Worm (Caenorhabditis elegans) whole organism, L3 larva: Measurements from ENCODE around the gene hsp-90.
A peak's percentile ranks its signal among the peaks of the same experiment; 100 is the strongest.

Experiments used
- R02D3.7 ChIP-seq: fragments of 150-350 bp; optimal IDR thresholded peaks from 2 replicates; lab custom pipeline; 2014; ENCODE audit warnings: missing biosample characterization, missing genetic modification characterization
- ZK546.5 ChIP-seq: sonication (generic microtip); optimal IDR thresholded peaks from 2 replicates; lab custom pipeline; 2017; ENCODE audit warnings: missing biosample characterization, missing genetic modification characterization
- ama-1 ChIP-seq: fragments of 150-350 bp; optimal IDR thresholded peaks from 2 replicates; lab custom pipeline; 2018
- ceh-16 ChIP-seq: sonication (generic microtip); optimal IDR thresholded peaks from 2 replicates; lab custom pipeline; 2017; ENCODE audit warnings: missing biosample characterization, missing genetic modification characterization
- ceh-82 ChIP-seq: fragments of 150-350 bp; optimal IDR thresholded peaks from 2 replicates; lab custom pipeline; 2014; ENCODE audit warnings: missing biosample characterization, missing genetic modification characterization
- ceh-9 ChIP-seq: sonication (generic microtip); optimal IDR thresholded peaks from 2 replicates; lab custom pipeline; 2018; ENCODE audit warnings: missing biosample characterization, missing genetic modification characterization
- daf-12 ChIP-seq: fragments of 150-350 bp; optimal IDR thresholded peaks from 2 replicates; lab custom pipeline; 2014; ENCODE audit warnings: missing biosample characterization, missing genetic modification reagents, missing genetic modification characterization
- egl-27 ChIP-seq: sonication (generic microtip); optimal IDR thresholded peaks from 4 replicates; lab custom pipeline; 2017; ENCODE audit warnings: missing biosample characterization, missing genetic modification reagents, missing genetic modification characterization
- elt-1 ChIP-seq: fragments of 150-350 bp; optimal IDR thresholded peaks from 2 replicates; lab custom pipeline; 2014; ENCODE audit warnings: missing biosample characterization, missing genetic modification characterization
- elt-3 ChIP-seq, 3 experiments: fragments of 150-350 bp in 1 of 3; sonication (generic microtip) in 2 of 3; optimal IDR thresholded peaks; 2 replicates in 2 of 3; 4 replicates in 1 of 3; lab custom pipeline; 2014 to 2017; ENCODE audit warnings: missing biosample characterization in 3 of 3, missing genetic modification characterization in 3 of 3
- fkh-10 ChIP-seq: sonication (generic microtip); optimal IDR thresholded peaks from 2 replicates; lab custom pipeline; 2017; ENCODE audit warnings: missing biosample characterization, missing genetic modification reagents, missing genetic modification characterization
- fkh-2 ChIP-seq: fragments of 150-350 bp; optimal IDR thresholded peaks from 2 replicates; lab custom pipeline; 2014; ENCODE audit warnings: missing biosample characterization, missing genetic modification reagents, missing genetic modification characterization
- fos-1 ChIP-seq: fragments of 150-350 bp; optimal IDR thresholded peaks from 2 replicates; lab custom pipeline; 2014; ENCODE audit warnings: missing biosample characterization, missing genetic modification characterization
- jun-1 ChIP-seq: fragments of 150-350 bp; optimal IDR thresholded peaks from 2 replicates; lab custom pipeline; 2014; ENCODE audit warnings: missing biosample characterization, missing genetic modification reagents, missing genetic modification characterization
- lin-15B ChIP-seq: fragments of 150-350 bp; optimal IDR thresholded peaks from 2 replicates; lab custom pipeline; 2014; ENCODE audit warnings: missing biosample characterization, missing genetic modification characterization
- lin-39 ChIP-seq: fragments of 150-350 bp; optimal IDR thresholded peaks from 2 replicates; lab custom pipeline; 2018; ENCODE audit warnings: missing biosample characterization, missing genetic modification reagents, missing genetic modification characterization
- lsy-12 ChIP-seq: sonication (generic microtip); optimal IDR thresholded peaks from 2 replicates; lab custom pipeline; 2016; ENCODE audit warnings: mild to moderate bottlenecking, missing genetic modification characterization, missing compliant biosample characterization
- mdl-1 ChIP-seq: fragments of 150-350 bp; optimal IDR thresholded peaks from 2 replicates; lab custom pipeline; 2014; ENCODE audit warnings: missing biosample characterization, missing genetic modification characterization
- mml-1 ChIP-seq: fragments of 150-350 bp; sonication (generic microtip); optimal IDR thresholded peaks from 3 replicates; lab custom pipeline; 2014; ENCODE audit warnings: missing biosample characterization, missing genetic modification characterization
- nfya-1 ChIP-seq: sonication (generic microtip); optimal IDR thresholded peaks from 2 replicates; lab custom pipeline; 2017; ENCODE audit warnings: missing genetic modification characterization, mild to moderate bottlenecking, missing compliant biosample characterization, antibody characterized with exemption, moderate library complexity; ENCODE audit not compliant: insufficient read depth
- nhr-11 ChIP-seq: fragments of 150-350 bp; optimal IDR thresholded peaks from 2 replicates; lab custom pipeline; 2014; ENCODE audit warnings: missing biosample characterization, missing genetic modification characterization
- nhr-12 ChIP-seq: fragments of 150-350 bp; optimal IDR thresholded peaks from 2 replicates; lab custom pipeline; 2014; ENCODE audit warnings: missing biosample characterization, missing genetic modification characterization
- nhr-23 ChIP-seq: fragments of 150-350 bp; optimal IDR thresholded peaks from 2 replicates; lab custom pipeline; 2014; ENCODE audit warnings: missing biosample characterization, missing genetic modification reagents, missing genetic modification characterization
- nhr-237 ChIP-seq: fragments of 150-350 bp; optimal IDR thresholded peaks from 2 replicates; lab custom pipeline; 2014; ENCODE audit warnings: missing biosample characterization, missing genetic modification characterization
- nhr-25 ChIP-seq: sonication (generic microtip); optimal IDR thresholded peaks from 2 replicates; lab custom pipeline; 2017; ENCODE audit warnings: missing biosample characterization, missing genetic modification characterization
- nhr-28 ChIP-seq: fragments of 150-350 bp; optimal IDR thresholded peaks from 2 replicates; lab custom pipeline; 2014; ENCODE audit warnings: missing biosample characterization, missing genetic modification characterization
- nhr-43 ChIP-seq: sonication (generic microtip); optimal IDR thresholded peaks from 2 replicates; lab custom pipeline; 2016; ENCODE audit warnings: mild to moderate bottlenecking, missing genetic modification characterization, missing compliant biosample characterization; ENCODE audit not compliant: poor library complexity, severe bottlenecking
- nhr-67 ChIP-seq: fragments of 150-350 bp; optimal IDR thresholded peaks from 2 replicates; lab custom pipeline; 2014; ENCODE audit warnings: missing biosample characterization, missing genetic modification characterization
- nhr-76 ChIP-seq: fragments of 150-350 bp; sonication (generic microtip); optimal IDR thresholded peaks from 5 replicates; lab custom pipeline; 2014; ENCODE audit warnings: missing biosample characterization, missing genetic modification characterization
- nhr-77 ChIP-seq: fragments of 150-350 bp; optimal IDR thresholded peaks from 2 replicates; lab custom pipeline; 2014; ENCODE audit warnings: missing biosample characterization, missing genetic modification characterization
- pha-4 ChIP-seq: fragments of 150-350 bp; optimal IDR thresholded peaks from 2 replicates; lab custom pipeline; 2014; ENCODE audit warnings: missing biosample characterization, missing genetic modification reagents, missing genetic modification characterization
- pqm-1 ChIP-seq: fragments of 150-350 bp; optimal IDR thresholded peaks from 2 replicates; lab custom pipeline; 2017; ENCODE audit warnings: missing biosample characterization, missing genetic modification characterization, inconsistent platforms
- sea-2 ChIP-seq: fragments of 150-350 bp; sonication (generic microtip); optimal IDR thresholded peaks from 4 replicates; lab custom pipeline; 2014; ENCODE audit warnings: missing biosample characterization, missing genetic modification reagents, missing genetic modification characterization
- tbx-2 ChIP-seq: sonication (generic microtip); optimal IDR thresholded peaks from 2 replicates; lab custom pipeline; 2016; ENCODE audit warnings: mild to moderate bottlenecking, missing genetic modification characterization, missing compliant biosample characterization
- unc-39 ChIP-seq: sonication (generic microtip); optimal IDR thresholded peaks from 4 replicates; lab custom pipeline; 2017; ENCODE audit warnings: missing biosample characterization, missing genetic modification characterization
- unc-62 ChIP-seq: fragments of 150-350 bp; sonication (generic microtip); optimal IDR thresholded peaks from 4 replicates; lab custom pipeline; 2014; ENCODE audit warnings: missing biosample characterization, missing genetic modification reagents, missing genetic modification characterization
- zag-1 ChIP-seq: fragments of 150-350 bp; optimal IDR thresholded peaks from 2 replicates; lab custom pipeline; 2014; ENCODE audit warnings: missing biosample characterization, missing genetic modification characterization
- ztf-11 ChIP-seq: fragments of 150-350 bp; optimal IDR thresholded peaks from 2 replicates; lab custom pipeline; 2014; ENCODE audit warnings: missing biosample characterization, missing genetic modification characterization
- ztf-4 ChIP-seq: fragments of 150-350 bp; optimal IDR thresholded peaks from 2 replicates; lab custom pipeline; 2014; ENCODE audit warnings: missing biosample characterization, missing genetic modification characterization

Gene hsp-90

ce11 chrV:14663006-14663405, 21.7 kb upstream of the hsp-90 start, which contains the start of gene C47E8.9:
Gene C47E8.9 (plus strand): TSS chrV:14663306.
- TF ChIP-seq zag-1 (tag; lab: Kevin White, UChicago) (no peak), ceh-82 (no peak), nhr-43 (tag; lab: Kevin White, UChicago) (no peak), nhr-28 (tag; lab: Kevin White, UChicago) (no peak), fos-1 (no peak), pqm-1 (tag; lab: Kevin White, UChicago) (no peak), sea-2 (GFP tag; lab: Kevin White, UChicago) (no peak), elt-3 (tag; optimal IDR thresholded peaks at IDR 0.05; lab: Kevin White, UChicago) (no peak), nhr-77 (tag; lab: Kevin White, UChicago) (no peak), nhr-23 (tag; lab: Kevin White, UChicago) (no peak), ztf-4 (no peak), mdl-1 (tag; lab: Kevin White, UChicago) (no peak), ceh-16 (tag; lab: Kevin White, UChicago) (no peak), pha-4 (tag; lab: Kevin White, UChicago) (no peak), nhr-12 (tag; lab: Kevin White, UChicago) (no peak), nhr-25 (tag; lab: Kevin White, UChicago) (no peak), mml-1 (tag; lab: Kevin White, UChicago) (no peak), nhr-67 (tag; lab: Kevin White, UChicago) (no peak), ZK546.5 (tag; lab: Kevin White, UChicago) (no peak), lin-15B (no peak)

- TF ChIP-seq unc-39 (tag; lab: Kevin White, UChicago), result no peak
Measured at ce11 chrV:14665728-14666127, 19.0 kb upstream of the hsp-90 start, which contains the start of gene C47E8.1. Gene C47E8.1 (plus strand): TSS chrV:14666028.

- TF ChIP-seq nhr-237, result no peak
- peak; percentile 80 for TF ChIP-seq nfya-1 (tag; lab: Kevin White, UChicago)
- no peak for TF ChIP-seq mdl-1 (tag; lab: Kevin White, UChicago)
- no peak for TF ChIP-seq R02D3.7 (tag; lab: Kevin White, UChicago)
- TF ChIP-seq nhr-23 (tag; lab: Kevin White, UChicago), result no peak
Measured at ce11 chrV:14678298-14678697, 6.4 kb upstream of the hsp-90 start.

ce11 chrV:14680014-14680413, 4.7 kb upstream of the hsp-90 start, which contains the start of gene C47E8.3:
Gene C47E8.3 (plus strand): TSS chrV:14680314.
- TF ChIP-seq ceh-9, result no peak
- TF ChIP-seq lsy-12 (tag; lab: Kevin White, UChicago), result no peak
- TF ChIP-seq nhr-67 (tag; lab: Kevin White, UChicago), result no peak
- no peak for TF ChIP-seq lin-39
- no peak for TF ChIP-seq unc-62 (GFP tag; lab: Kevin White, UChicago)
- no peak for TF ChIP-seq ztf-11 (tag; lab: Kevin White, UChicago)
- no peak for TF ChIP-seq nhr-76
- TF ChIP-seq fkh-2 (tag; lab: Kevin White, UChicago), result no peak
- TF ChIP-seq egl-27 (tag; lab: Kevin White, UChicago), result no peak
- no peak for TF ChIP-seq tbx-2 (tag; lab: Kevin White, UChicago)
- no peak for TF ChIP-seq daf-12 (tag; lab: Kevin White, UChicago)
- TF ChIP-seq ceh-82, result no peak
- no peak for TF ChIP-seq nhr-28 (tag; lab: Kevin White, UChicago)
- TF ChIP-seq, all 47 proteins: peak for 0

- TF ChIP-seq ceh-16 (tag; lab: Kevin White, UChicago) (no peak), fkh-2 (tag; lab: Kevin White, UChicago) (no peak), elt-1 (tag; lab: Kevin White, UChicago) (no peak), nhr-77 (tag; lab: Kevin White, UChicago) (no peak), ztf-11 (tag; lab: Kevin White, UChicago) (no peak), nhr-11 (no peak), nhr-237 (no peak), sea-2 (GFP tag; lab: Kevin White, UChicago) (no peak), nhr-28 (tag; lab: Kevin White, UChicago) (no peak), nhr-23 (tag; lab: Kevin White, UChicago) (no peak), ama-1 (lab: Kevin White, UChicago) (no peak), nhr-25 (tag; lab: Kevin White, UChicago) (no peak), nfya-1 (tag; lab: Kevin White, UChicago) (no peak), nhr-43 (tag; lab: Kevin White, UChicago) (no peak), fkh-10 (GFP tag; lab: Kevin White, UChicago) (no peak), jun-1 (tag; lab: Kevin White, UChicago) (no peak), pha-4 (tag; lab: Kevin White, UChicago) (no peak), tbx-2 (tag; lab: Kevin White, UChicago) (no peak), nhr-12 (tag; lab: Kevin White, UChicago) (no peak), unc-39 (tag; lab: Kevin White, UChicago) (no peak)
Measured at ce11 chrV:14682870-14683269, 1.8 kb upstream of the hsp-90 start.
